Worm (Caenorhabditis elegans): ENCODE data around the gene T05A8.3.

Gene T05A8.3

DNA sequence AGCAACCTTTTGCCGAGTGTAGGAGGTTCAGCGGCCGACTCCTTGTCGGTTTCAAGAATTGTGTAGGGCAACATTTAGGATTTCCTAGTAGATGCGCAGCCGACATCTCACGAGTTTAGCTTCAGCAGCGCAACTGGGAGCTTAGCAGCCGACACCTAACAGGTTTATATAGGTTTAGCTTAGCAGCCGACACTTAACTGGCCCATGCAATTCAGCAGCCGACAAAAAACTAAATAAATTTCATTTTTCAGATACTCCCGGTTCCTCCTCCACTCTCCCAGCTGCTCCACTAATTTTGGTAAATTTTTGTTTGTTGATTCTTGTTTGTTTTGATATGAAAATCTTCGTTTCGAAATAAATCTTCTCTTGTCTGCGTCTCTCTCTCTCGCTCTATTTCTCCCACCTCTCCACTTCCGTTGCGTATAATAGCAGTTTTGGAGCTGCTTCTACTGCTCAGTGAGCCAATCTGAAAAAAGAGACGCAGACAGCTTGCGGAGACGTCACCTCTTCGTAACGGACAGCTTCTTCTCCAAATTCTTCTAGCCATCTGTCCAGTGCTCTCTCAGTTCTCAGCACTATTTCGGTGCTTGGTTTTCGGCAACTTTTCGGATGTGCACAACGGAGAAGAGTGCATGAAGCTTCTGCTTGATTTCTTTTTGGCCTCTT lies 30.9 kb upstream of the T05A8.3 start (continued):
- TF ChIP-seq elt-1 (tag; optimal IDR thresholded peaks at IDR 0.05) (no peak), nhr-21 (tag; optimal IDR thresholded peaks at IDR 0.05) (no peak), nhr-6 (tag; optimal IDR thresholded peaks at IDR 0.05) (peak; percentile 15), aly-2 (tag; optimal IDR thresholded peaks at IDR 0.05) (no peak), mbf-1 (tag; optimal IDR thresholded peaks at IDR 0.05) (no peak), lin-39 (tag; optimal IDR thresholded peaks at IDR 0.05) (no peak), zag-1 (tag; optimal IDR thresholded peaks at IDR 0.05) (peak; percentile 82), peb-1 (tag; optimal IDR thresholded peaks at IDR 0.05) (no peak), ztf-4 (tag; optimal IDR thresholded peaks at IDR 0.05) (no peak), nhr-129 (tag; optimal IDR thresholded peaks at IDR 0.05) (peak; percentile 73), ama-1 (optimal IDR thresholded peaks at IDR 0.05) (no peak), unc-39 (tag; optimal IDR thresholded peaks at IDR 0.05) (no peak)

DNA sequence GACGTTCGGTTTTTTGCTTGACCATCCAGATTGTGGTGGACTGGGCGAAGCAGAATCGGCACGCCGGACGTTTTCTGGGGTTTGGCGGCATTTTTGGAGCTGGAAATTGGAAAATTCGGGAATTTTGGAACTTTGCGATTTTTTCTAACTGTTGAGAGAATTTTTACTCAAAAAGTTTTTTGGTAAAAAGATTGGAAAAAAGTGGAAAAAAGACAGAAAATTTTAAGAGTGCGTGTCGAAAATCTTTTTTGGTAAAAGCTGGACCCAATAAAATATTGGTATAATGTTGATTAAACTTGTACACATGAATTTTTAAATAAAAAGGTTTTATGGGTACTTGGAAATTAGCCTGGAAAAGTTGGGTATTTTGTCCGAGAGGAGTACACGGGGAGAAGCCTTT lies 25.0 kb upstream of the T05A8.3 start, which contains the start of gene T05A8.7:
T05A8.7 (minus strand) TSS at position 101 of the 400 bp plus-strand sequence.
- TF ChIP-seq elt-3 (tag; optimal IDR thresholded peaks at IDR 0.05): no peak
- no peak for TF ChIP-seq ztf-4 (tag; optimal IDR thresholded peaks at IDR 0.05)
- no peak for TF ChIP-seq lin-11 (tag; optimal IDR thresholded peaks at IDR 0.05)
- no peak for TF ChIP-seq alr-1 (tag; optimal IDR thresholded peaks at IDR 0.05)
- TF ChIP-seq ztf-1 (GFP tag; conservative IDR thresholded peaks at IDR 0.05): no peak
- no peak for TF ChIP-seq nhr-6 (tag; optimal IDR thresholded peaks at IDR 0.05)
- TF ChIP-seq skn-1 (tag; optimal IDR thresholded peaks at IDR 0.05): no peak
- no peak for TF ChIP-seq ceh-16 (tag; optimal IDR thresholded peaks at IDR 0.05)
- TF ChIP-seq snpc-4 (tag; optimal IDR thresholded peaks at IDR 0.05): no peak
- TF ChIP-seq egl-27 (tag; optimal IDR thresholded peaks at IDR 0.05): no peak
- no peak for TF ChIP-seq ztf-11 (tag; optimal IDR thresholded peaks at IDR 0.05)
- TF ChIP-seq aly-2 (tag; optimal IDR thresholded peaks at IDR 0.05): no peak
- no peak for TF ChIP-seq mab-5 (tag; optimal IDR thresholded peaks at IDR 0.05)
- TF ChIP-seq gmeb-1 (tag; optimal IDR thresholded peaks at IDR 0.05): no peak
- no peak for TF ChIP-seq R02D3.7 (tag; optimal IDR thresholded peaks at IDR 0.05)
- TF ChIP-seq elt-1 (tag; optimal IDR thresholded peaks at IDR 0.05): no peak
- no peak for TF ChIP-seq nhr-12 (tag; optimal IDR thresholded peaks at IDR 0.05)
- no peak for TF ChIP-seq Y55F3AM.14 (GFP tag; optimal IDR thresholded peaks at IDR 0.05)
- no peak for TF ChIP-seq sma-9 (GFP tag; optimal IDR thresholded peaks at IDR 0.05)
- TF ChIP-seq sma-9 (tag; optimal IDR thresholded peaks at IDR 0.05): no peak
- TF ChIP-seq crh-2 (tag; optimal IDR thresholded peaks at IDR 0.05): no peak

DNA sequence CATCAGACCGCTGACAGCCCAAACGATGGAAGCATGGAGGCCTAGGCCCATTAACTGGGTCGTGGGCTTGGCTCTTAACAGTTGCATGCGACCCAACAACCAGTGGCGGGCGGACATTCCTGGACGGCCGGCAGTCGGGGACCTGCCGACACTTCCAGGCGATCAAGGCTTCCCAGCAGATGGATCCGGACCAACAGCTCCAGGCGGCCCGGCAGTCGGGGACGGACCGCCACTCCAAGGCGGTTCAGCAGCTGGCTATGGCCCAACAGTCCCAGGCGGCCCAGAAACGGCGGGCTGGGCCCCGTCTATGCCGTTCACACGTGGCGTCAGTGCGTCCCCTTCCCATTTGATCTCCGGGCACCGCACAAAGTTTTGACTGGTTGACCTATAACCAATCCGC lies 24.2 kb upstream of the T05A8.3 start:
- no peak for TF ChIP-seq nhr-23 (tag; optimal IDR thresholded peaks at IDR 0.05)
- no peak for TF ChIP-seq dmd-4 (tag; optimal IDR thresholded peaks at IDR 0.05)
- TF ChIP-seq unc-62 (GFP tag; optimal IDR thresholded peaks at IDR 0.05): no peak
- TF ChIP-seq peb-1 (tag; optimal IDR thresholded peaks at IDR 0.05): no peak
- no peak for TF ChIP-seq ztf-11 (tag; optimal IDR thresholded peaks at IDR 0.05)

DNA sequence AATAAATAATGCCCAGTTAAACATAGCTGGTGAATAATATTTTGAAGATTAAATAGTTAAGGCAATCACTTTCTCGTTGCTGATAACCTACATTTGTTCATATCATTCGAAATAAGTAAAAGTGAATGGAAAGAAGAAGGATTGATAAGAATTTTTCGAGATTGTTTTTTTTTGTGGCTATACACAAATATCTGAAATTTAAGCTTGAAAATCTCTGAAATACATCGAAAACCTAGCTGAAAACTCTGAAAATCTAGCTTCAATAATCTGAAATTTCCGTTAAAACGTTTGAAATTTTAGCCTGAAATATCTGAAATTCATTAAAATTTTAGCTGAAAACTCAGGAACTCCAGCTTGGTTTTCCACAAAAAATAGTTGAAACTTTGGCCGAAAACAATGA lies 22.4 kb upstream of the T05A8.3 start, which contains the start of gene T05A8.6:
T05A8.6 (minus strand) TSS at position 101 of the 400 bp plus-strand sequence.
- TF ChIP-seq nhr-129 (tag; optimal IDR thresholded peaks at IDR 0.05) (no peak), egl-27 (tag; optimal IDR thresholded peaks at IDR 0.05) (no peak), elt-1 (tag; optimal IDR thresholded peaks at IDR 0.05) (no peak), ztf-4 (tag; optimal IDR thresholded peaks at IDR 0.05) (no peak), ztf-11 (tag; optimal IDR thresholded peaks at IDR 0.05) (no peak), lin-11 (tag; optimal IDR thresholded peaks at IDR 0.05) (no peak), nhr-23 (tag; optimal IDR thresholded peaks at IDR 0.05) (no peak), mbf-1 (tag; optimal IDR thresholded peaks at IDR 0.05) (no peak), nhr-77 (tag; optimal IDR thresholded peaks at IDR 0.05) (no peak), mdl-1 (tag; optimal IDR thresholded peaks at IDR 0.05) (no peak), C34F6.9 (tag; optimal IDR thresholded peaks at IDR 0.05) (no peak), ztf-1 (GFP tag; conservative IDR thresholded peaks at IDR 0.05) (no peak), sma-3 (GFP tag; optimal IDR thresholded peaks at IDR 0.05) (no peak), dmd-4 (tag; optimal IDR thresholded peaks at IDR 0.05) (no peak), gmeb-1 (tag; optimal IDR thresholded peaks at IDR 0.05) (no peak)

DNA sequence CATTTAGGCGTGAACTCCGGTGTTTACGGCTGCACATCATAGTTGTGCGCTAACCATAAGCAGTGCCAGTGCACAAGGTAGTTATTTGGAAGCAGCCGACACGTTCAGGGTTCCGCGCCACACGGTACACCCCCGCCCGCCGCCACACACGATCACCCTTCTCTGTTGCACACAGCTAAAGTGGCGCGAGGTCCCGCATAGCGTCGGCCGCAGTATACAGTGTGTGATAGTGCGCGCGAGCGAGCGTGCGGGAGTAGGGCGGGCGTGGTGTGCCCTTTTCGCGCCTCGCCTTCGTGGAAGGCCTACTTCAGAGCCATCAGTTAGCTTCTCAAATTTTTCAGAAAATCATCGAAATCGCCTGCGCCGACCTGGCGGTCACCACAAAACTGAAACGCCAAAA lies 19.7 kb upstream of the T05A8.3 start:
- TF ChIP-seq mbf-1 (tag; optimal IDR thresholded peaks at IDR 0.05): no peak
- no peak for TF ChIP-seq fos-1 (tag; optimal IDR thresholded peaks at IDR 0.05)
- TF ChIP-seq blmp-1 (tag; optimal IDR thresholded peaks at IDR 0.05; ENCODE audit: insufficient read depth): no peak
- no peak for TF ChIP-seq ceh-16 (tag; optimal IDR thresholded peaks at IDR 0.05)
- no peak for TF ChIP-seq lin-13 (GFP tag; optimal IDR thresholded peaks at IDR 0.05)
- no peak for TF ChIP-seq mdl-1 (tag; optimal IDR thresholded peaks at IDR 0.05)
- no peak for TF ChIP-seq egl-27 (tag; optimal IDR thresholded peaks at IDR 0.05)
- no peak for TF ChIP-seq elt-1 (tag; optimal IDR thresholded peaks at IDR 0.05)
- no peak for TF ChIP-seq nhr-10 (tag; optimal IDR thresholded peaks at IDR 0.05)
- TF ChIP-seq crh-2 (tag; optimal IDR thresholded peaks at IDR 0.05): no peak
- no peak for TF ChIP-seq nhr-6 (tag; optimal IDR thresholded peaks at IDR 0.05)
- no peak for TF ChIP-seq ztf-1 (GFP tag; conservative IDR thresholded peaks at IDR 0.05)
- no peak for TF ChIP-seq alr-1 (tag; optimal IDR thresholded peaks at IDR 0.05)
- no peak for TF ChIP-seq skn-1 (tag; optimal IDR thresholded peaks at IDR 0.05)
- TF ChIP-seq nhr-25 (tag; optimal IDR thresholded peaks at IDR 0.05): no peak
- TF ChIP-seq elt-3 (tag; optimal IDR thresholded peaks at IDR 0.05): no peak
